Fruit fly (Drosophila melanogaster) S2 (cell line): ENCODE measurements around the gene Muc14A.

Experiments
- CG8478 ChIP-seq: fragments of >200 bp; optimal IDR thresholded peaks from 2 replicates; lab custom pipeline; 2018
- CTCF ChIP-seq, 2 experiments: fragments of >200 bp; optimal IDR thresholded peaks; 2 replicates each; lab custom pipeline; 2018

- TF ChIP-seq CG8478 (lab: Kevin White, UChicago) (no peak), CTCF (optimal IDR thresholded peaks at IDR 0.05; lab: Kevin White, UChicago) (no peak)
Observed at dm6 chrX:15982844-15983243, 26.1 kb upstream of the Muc14A start, which contains the start of gene Cep164.
